Worm (Caenorhabditis elegans) whole organism, L2 larva: ENCODE data around the gene C26B2.2.
A peak's percentile ranks its signal among the peaks of the same experiment; 100 is the strongest.

Experiments used
- C34F6.9 ChIP-seq: fragments of 150-350 bp; optimal IDR thresholded peaks from 2 replicates; lab custom pipeline; 2014; ENCODE audit warnings: missing biosample characterization, missing genetic modification characterization
- F13H6.1 ChIP-seq: sonication (generic microtip); optimal IDR thresholded peaks from 2 replicates; lab custom pipeline; 2016; ENCODE audit warnings: missing genetic modification characterization, missing compliant biosample characterization
- R02D3.7 ChIP-seq: fragments of 150-350 bp; optimal IDR thresholded peaks from 2 replicates; lab custom pipeline; 2014; ENCODE audit warnings: missing biosample characterization, missing genetic modification characterization
- ZK546.5 ChIP-seq: sonication (generic microtip); optimal IDR thresholded peaks from 2 replicates; lab custom pipeline; 2017; ENCODE audit warnings: missing biosample characterization, missing genetic modification characterization
- alr-1 ChIP-seq: fragments of 150-350 bp; optimal IDR thresholded peaks from 2 replicates; lab custom pipeline; 2014; ENCODE audit warnings: missing biosample characterization, missing genetic modification characterization
- blmp-1 ChIP-seq: sonication (generic microtip); optimal IDR thresholded peaks from 2 replicates; lab custom pipeline; 2017; ENCODE audit warnings: missing genetic modification characterization, mild to moderate bottlenecking, missing compliant biosample characterization, antibody characterized with exemption, moderate library complexity; ENCODE audit not compliant: insufficient read depth
- ceh-16 ChIP-seq: fragments of 150-350 bp; optimal IDR thresholded peaks from 2 replicates; lab custom pipeline; 2014; ENCODE audit warnings: missing biosample characterization, missing genetic modification characterization
- ceh-82 ChIP-seq: fragments of 150-350 bp; optimal IDR thresholded peaks from 2 replicates; lab custom pipeline; 2014; ENCODE audit warnings: missing biosample characterization, missing genetic modification characterization
- dmd-4 ChIP-seq: sonication (generic microtip); optimal IDR thresholded peaks from 2 replicates; lab custom pipeline; 2017; ENCODE audit warnings: missing biosample characterization, missing genetic modification characterization
- elt-1 ChIP-seq: fragments of 150-350 bp; optimal IDR thresholded peaks from 2 replicates; lab custom pipeline; 2014; ENCODE audit warnings: missing biosample characterization, missing genetic modification characterization
- elt-3 ChIP-seq: sonication (generic microtip); optimal IDR thresholded peaks from 2 replicates; lab custom pipeline; 2017; ENCODE audit warnings: missing biosample characterization, missing genetic modification characterization
- fos-1 ChIP-seq: fragments of 150-350 bp; optimal IDR thresholded peaks from 2 replicates; lab custom pipeline; 2014; ENCODE audit warnings: missing biosample characterization, missing genetic modification characterization
- gmeb-1 ChIP-seq: fragments of 150-350 bp; optimal IDR thresholded peaks from 2 replicates; lab custom pipeline; 2014; ENCODE audit warnings: missing biosample characterization, missing genetic modification characterization
- lsy-2 ChIP-seq, 2 experiments: fragments of 150-350 bp in 1 of 2; sonication (generic microtip) in 1 of 2; optimal IDR thresholded peaks; 2 replicates each; lab custom pipeline; 2014 to 2017; ENCODE audit warnings: missing biosample characterization in 2 of 2, missing genetic modification characterization in 2 of 2
- mab-5 ChIP-seq: fragments of 150-350 bp; optimal IDR thresholded peaks from 2 replicates; lab custom pipeline; 2014; ENCODE audit warnings: missing biosample characterization, missing genetic modification characterization
- mbf-1 ChIP-seq: sonication (generic microtip); optimal IDR thresholded peaks from 2 replicates; lab custom pipeline; 2017; ENCODE audit warnings: missing biosample characterization, missing genetic modification characterization
- mdl-1 ChIP-seq, 2 experiments: fragments of 150-350 bp in 1 of 2; sonication (generic microtip) in 1 of 2; optimal IDR thresholded peaks; 2 replicates each; lab custom pipeline; 2017; ENCODE audit warnings: missing biosample characterization in 2 of 2, missing genetic modification characterization in 2 of 2
- nhr-10 ChIP-seq: sonication (generic microtip); optimal IDR thresholded peaks from 2 replicates; lab custom pipeline; 2017; ENCODE audit warnings: missing biosample characterization, missing genetic modification characterization
- nhr-11 ChIP-seq: fragments of 150-350 bp; optimal IDR thresholded peaks from 2 replicates; lab custom pipeline; 2014; ENCODE audit warnings: missing biosample characterization, missing genetic modification characterization
- nhr-12 ChIP-seq: fragments of 150-350 bp; optimal IDR thresholded peaks from 2 replicates; lab custom pipeline; 2014; ENCODE audit warnings: missing biosample characterization, missing genetic modification characterization
- nhr-21 ChIP-seq: fragments of 150-350 bp; optimal IDR thresholded peaks from 2 replicates; lab custom pipeline; 2014; ENCODE audit warnings: missing biosample characterization, missing genetic modification characterization
- nhr-23 ChIP-seq: fragments of 150-350 bp; optimal IDR thresholded peaks from 2 replicates; lab custom pipeline; 2014; ENCODE audit warnings: missing biosample characterization, missing genetic modification reagents, missing genetic modification characterization
- nhr-237 ChIP-seq: fragments of 150-350 bp; optimal IDR thresholded peaks from 2 replicates; lab custom pipeline; 2014; ENCODE audit warnings: missing biosample characterization, missing genetic modification characterization
- nhr-25 ChIP-seq: fragments of 150-350 bp; sonication (generic microtip); optimal IDR thresholded peaks from 3 replicates; lab custom pipeline; 2014; ENCODE audit warnings: missing biosample characterization, missing genetic modification characterization
- nhr-77 ChIP-seq: fragments of 150-350 bp; optimal IDR thresholded peaks from 2 replicates; lab custom pipeline; 2014; ENCODE audit warnings: missing biosample characterization, missing genetic modification characterization
- sma-3 ChIP-seq: sonication (generic microtip); optimal IDR thresholded peaks from 2 replicates; lab custom pipeline; 2016; ENCODE audit warnings: missing genetic modification reagents, missing genetic modification characterization, missing compliant biosample characterization
- sma-9 ChIP-seq, 2 experiments: fragments of 150-350 bp in 1 of 2; sonication (generic microtip) in 1 of 2; optimal IDR thresholded peaks; 2 replicates each; lab custom pipeline; 2014 to 2016; ENCODE audit warnings: missing genetic modification characterization in 2 of 2, mild to moderate bottlenecking in 1 of 2, missing biosample characterization in 1 of 2, missing compliant biosample characterization in 1 of 2, missing genetic modification reagents in 1 of 2, moderate library complexity in 1 of 2
- snpc-4 ChIP-seq: fragments of 150-350 bp; optimal IDR thresholded peaks from 2 replicates; lab custom pipeline; 2014; ENCODE audit warnings: missing biosample characterization, missing genetic modification characterization
- unc-39 ChIP-seq: fragments of 150-350 bp; optimal IDR thresholded peaks from 2 replicates; lab custom pipeline; 2014; ENCODE audit warnings: missing biosample characterization, missing genetic modification characterization
- unc-55 ChIP-seq: fragments of 150-350 bp; sonication (generic microtip); optimal IDR thresholded peaks from 3 replicates; lab custom pipeline; 2014; ENCODE audit warnings: missing biosample characterization, missing genetic modification reagents, missing genetic modification characterization
- unc-62 ChIP-seq: fragments of 150-350 bp; optimal IDR thresholded peaks from 2 replicates; lab custom pipeline; 2014; ENCODE audit warnings: missing biosample characterization, missing genetic modification reagents, missing genetic modification characterization
- zag-1 ChIP-seq: fragments of 150-350 bp; optimal IDR thresholded peaks from 2 replicates; lab custom pipeline; 2014; ENCODE audit warnings: missing biosample characterization, missing genetic modification characterization
- ztf-1 ChIP-seq: fragments of 200-800 bp; sonication (Bioruptor generic); conservative IDR thresholded peaks from 2 replicates; pipeline ENCODE4 v1.3.6; 2022; ENCODE audit warnings: missing genetic modification characterization, missing compliant biosample characterization
- ztf-4 ChIP-seq: fragments of 150-350 bp; optimal IDR thresholded peaks from 2 replicates; lab custom pipeline; 2014; ENCODE audit warnings: missing biosample characterization, missing genetic modification characterization

C26B2.2 gene

ce11 chrIV:8010521-8010920 lies 11.4 kb downstream of the C26B2.2 start:
- TF ChIP-seq nhr-10 (tag; lab: Kevin White, UChicago) (no peak), mab-5 (tag; lab: Kevin White, UChicago) (no peak), nhr-237 (tag; lab: Kevin White, UChicago) (no peak), lsy-2 (tag; optimal IDR thresholded peaks at IDR 0.05; lab: Kevin White, UChicago) (no peak), ceh-16 (no peak), ceh-82 (tag; lab: Kevin White, UChicago) (no peak), ztf-4 (tag; lab: Kevin White, UChicago) (no peak), C34F6.9 (tag; lab: Kevin White, UChicago) (no peak), sma-3 (GFP tag; lab: Kevin White, UChicago) (no peak), unc-55 (GFP tag; lab: Kevin White, UChicago) (no peak), nhr-23 (tag; lab: Kevin White, UChicago) (no peak), elt-3 (tag; lab: Kevin White, UChicago) (no peak), ZK546.5 (tag; lab: Kevin White, UChicago) (no peak), mbf-1 (tag; lab: Kevin White, UChicago) (no peak), gmeb-1 (tag; lab: Kevin White, UChicago) (no peak), nhr-21 (tag; lab: Kevin White, UChicago) (no peak)

- no peak for TF ChIP-seq unc-55 (GFP tag; lab: Kevin White, UChicago)
- no peak for TF ChIP-seq nhr-21 (tag; lab: Kevin White, UChicago)
- TF ChIP-seq sma-9 (GFP tag; optimal IDR thresholded peaks at IDR 0.05; lab: Kevin White, UChicago), result peak; percentile 21
- TF ChIP-seq sma-9 (tag; optimal IDR thresholded peaks at IDR 0.05; lab: Kevin White, UChicago), result no peak
- TF ChIP-seq blmp-1 (tag; lab: Kevin White, UChicago), result peak; percentile 89
- peak; percentile 41 for TF ChIP-seq nhr-25 (tag; lab: Kevin White, UChicago)
- peak; percentile 14 for TF ChIP-seq fos-1
- peak; percentile 18 for TF ChIP-seq sma-3 (GFP tag; lab: Kevin White, UChicago)
- TF ChIP-seq elt-1 (tag; lab: Kevin White, UChicago), result no peak
- peak; percentile 9 for TF ChIP-seq ceh-16
Measured at ce11 chrIV:8009374-8009773, 12.5 kb downstream of the C26B2.2 start.

ce11 chrIV:8008137-8008536 lies 13.8 kb downstream of the C26B2.2 start:
- TF ChIP-seq elt-1 (tag; lab: Kevin White, UChicago) (no peak), nhr-77 (no peak), mdl-1 (tag; optimal IDR thresholded peaks at IDR 0.05; lab: Kevin White, UChicago) (no peak), dmd-4 (tag; lab: Kevin White, UChicago) (no peak)

- TF ChIP-seq nhr-77 (no peak), C34F6.9 (tag; lab: Kevin White, UChicago) (no peak), zag-1 (tag; lab: Kevin White, UChicago) (no peak), sma-9 (GFP tag; optimal IDR thresholded peaks at IDR 0.05; lab: Kevin White, UChicago) (no peak), sma-9 (tag; optimal IDR thresholded peaks at IDR 0.05; lab: Kevin White, UChicago) (no peak), snpc-4 (tag; lab: Kevin White, UChicago) (no peak), nhr-21 (tag; lab: Kevin White, UChicago) (no peak), nhr-12 (tag; lab: Kevin White, UChicago) (no peak), ztf-1 (GFP tag; lab: Robert Waterston, UW) (no peak), ceh-82 (tag; lab: Kevin White, UChicago) (no peak), F13H6.1 (tag; lab: Kevin White, UChicago) (no peak), mab-5 (tag; lab: Kevin White, UChicago) (no peak), alr-1 (tag; lab: Kevin White, UChicago) (no peak), mdl-1 (tag; optimal IDR thresholded peaks at IDR 0.05; lab: Kevin White, UChicago) (no peak), nhr-11 (no peak), R02D3.7 (no peak), fos-1 (no peak), nhr-10 (tag; lab: Kevin White, UChicago) (no peak), blmp-1 (tag; lab: Kevin White, UChicago) (no peak), unc-39 (tag; lab: Kevin White, UChicago) (no peak)
Measured at ce11 chrIV:8007549-8007948, 14.4 kb downstream of the C26B2.2 start.

- TF ChIP-seq ceh-16 (no peak), unc-62 (GFP tag; lab: Kevin White, UChicago) (no peak), ceh-82 (tag; lab: Kevin White, UChicago) (no peak), nhr-237 (tag; lab: Kevin White, UChicago) (no peak)
Measured at ce11 chrIV:8006161-8006560, 15.8 kb downstream of the C26B2.2 start.
